Fruit fly (Drosophila melanogaster) whole organism, adult: ENCODE data around the gene CG31075.

Experiments used
- Mnt ChIP-seq: fragments of 200-800 bp; sonication (Bioruptor generic); optimal IDR thresholded peaks from 2 replicates; lab custom pipeline; 2016; ENCODE audit warnings: missing biosample characterization, mild to moderate bottlenecking, missing genetic modification characterization
- kay ChIP-seq: fragments of 200-800 bp; sonication (Bioruptor generic); peaks from one replicate; lab custom pipeline; 2016; ENCODE audit warnings: missing biosample characterization, missing genetic modification characterization, borderline replicate concordance
- ovo ChIP-seq: fragments of 200-800 bp; sonication (Bioruptor generic); optimal IDR thresholded peaks from 2 replicates; lab custom pipeline; 2016; ENCODE audit warnings: missing biosample characterization, missing genetic modification characterization

dm6 chr3R:26936501-26936900 lies 51.8 kb downstream of the CG31075 start:
- TF ChIP-seq kay (GFP tag; lab: Kevin White, UChicago) (no peak), Mnt (no peak), ovo (GFP tag; lab: Kevin White, UChicago) (no peak)
